Worm (Caenorhabditis elegans) whole organism, mixed stage, embryonic: ENCODE results near the gene mnp-1.

ENCODE experiments used
- blmp-1 ChIP-seq: fragments of 150-350 bp; optimal IDR thresholded peaks from 2 replicates; lab custom pipeline; 2014; ENCODE audit warnings: missing biosample characterization, missing genetic modification characterization
- elt-1 ChIP-seq: sonication (generic microtip); optimal IDR thresholded peaks from 2 replicates; lab custom pipeline; 2017; ENCODE audit warnings: missing genetic modification characterization, mild to moderate bottlenecking, missing compliant biosample characterization, antibody characterized with exemption, moderate library complexity, borderline replicate concordance; ENCODE audit not compliant: insufficient read depth
- nhr-12 ChIP-seq: fragments of 150-350 bp; optimal IDR thresholded peaks from 2 replicates; lab custom pipeline; 2014; ENCODE audit warnings: missing biosample characterization, missing genetic modification characterization
- nhr-2 ChIP-seq: fragments of 150-350 bp; optimal IDR thresholded peaks from 2 replicates; lab custom pipeline; 2014; ENCODE audit warnings: missing biosample characterization, missing genetic modification characterization
- nhr-237 ChIP-seq: fragments of 150-350 bp; optimal IDR thresholded peaks from 2 replicates; lab custom pipeline; 2014; ENCODE audit warnings: missing biosample characterization, missing genetic modification characterization
- nhr-28 ChIP-seq: fragments of 150-350 bp; optimal IDR thresholded peaks from 2 replicates; lab custom pipeline; 2014; ENCODE audit warnings: missing biosample characterization, missing genetic modification characterization
- nhr-76 ChIP-seq: sonication (generic microtip); optimal IDR thresholded peaks from 2 replicates; lab custom pipeline; 2017; ENCODE audit warnings: missing biosample characterization, missing genetic modification characterization
- sem-2 ChIP-seq: fragments of 200-800 bp; sonication (Bioruptor generic); optimal IDR thresholded peaks from 2 replicates; lab custom pipeline; 2018; ENCODE audit warnings: mild to moderate bottlenecking, missing genetic modification characterization, missing compliant biosample characterization

- no peak for TF ChIP-seq blmp-1
- TF ChIP-seq nhr-12 (tag; lab: Kevin White, UChicago), result no peak
- peak; percentile 74 for TF ChIP-seq nhr-237 (tag; lab: Kevin White, UChicago)
- no peak for TF ChIP-seq nhr-2 (tag; lab: Kevin White, UChicago)
- no peak for TF ChIP-seq elt-1 (tag; lab: Kevin White, UChicago)
- TF ChIP-seq nhr-28 (tag; lab: Kevin White, UChicago), result no peak
- no peak for TF ChIP-seq sem-2 (GFP tag; lab: Kevin White, UChicago)
- TF ChIP-seq nhr-76, result no peak
These were observed 43.1 kb upstream of the mnp-1 start, which contains the start of the genes evl-14 and dcn-1 for ce11 chrIII:4313061-4313962.
